Fruit fly (Drosophila melanogaster) whole organism, embryonic: ENCODE measurements around the gene CG5715.

Experiments used
- ATbp ChIP-seq: fragments of 200-800 bp; sonication (Bioruptor generic); optimal IDR thresholded peaks from 2 replicates; lab custom pipeline; 2017; ENCODE audit warnings: missing biosample characterization, mild to moderate bottlenecking, missing genetic modification characterization, missing genetic modification reagents
- Atf6 ChIP-seq: fragments of 200-800 bp; sonication (Bioruptor generic); IDR thresholded peaks from 2 replicates; pipeline ENCODE4 v1.3.6; 2022; ENCODE audit warnings: missing biosample characterization, missing genetic modification characterization
- Blimp-1 ChIP-seq: fragments of 200-800 bp; sonication (Bioruptor generic); optimal IDR thresholded peaks from 3 replicates; lab custom pipeline; 2018; ENCODE audit warnings: missing biosample characterization, missing genetic modification characterization, mild to moderate bottlenecking, moderate library complexity, missing genetic modification reagents
- CG10565 ChIP-seq: fragments of 200-800 bp; sonication (Bioruptor generic); optimal IDR thresholded peaks from 3 replicates; lab custom pipeline; 2016; ENCODE audit warnings: missing biosample characterization, mild to moderate bottlenecking, missing genetic modification characterization
- CG11456 ChIP-seq: fragments of 200-800 bp; sonication (Bioruptor generic); IDR thresholded peaks from 3 replicates; pipeline ENCODE4 v1.3.6; 2022; ENCODE audit warnings: missing biosample characterization, missing genetic modification characterization
- CG11695 ChIP-seq: fragments of 200-800 bp; sonication (Bioruptor generic); IDR thresholded peaks from 3 replicates; pipeline ENCODE4 v1.3.6; 2022; ENCODE audit warnings: missing biosample characterization, missing genetic modification characterization
- CG12744 ChIP-seq: fragments of 200-800 bp; sonication (Bioruptor generic); optimal IDR thresholded peaks from 2 replicates; lab custom pipeline; 2016; ENCODE audit warnings: missing biosample characterization, missing genetic modification characterization
- CG13123 ChIP-seq: fragments of 200-800 bp; sonication (Bioruptor generic); optimal IDR thresholded peaks from 2 replicates; lab custom pipeline; 2016; ENCODE audit warnings: missing biosample characterization, missing genetic modification characterization
- CG14710 ChIP-seq: fragments of 200-800 bp; sonication (Bioruptor generic); optimal IDR thresholded peaks from 3 replicates; lab custom pipeline; 2019; ENCODE audit warnings: missing biosample characterization, mild to moderate bottlenecking, missing genetic modification characterization, moderate library complexity
- CG16779 ChIP-seq: fragments of 200-800 bp; sonication (Bioruptor generic); IDR thresholded peaks from 2 replicates; pipeline ENCODE4 v1.3.6; 2022; ENCODE audit warnings: missing biosample characterization, missing genetic modification characterization
- CG17802 ChIP-seq: fragments of 200-800 bp; sonication (Bioruptor generic); optimal IDR thresholded peaks from 2 replicates; lab custom pipeline; 2018; ENCODE audit warnings: missing biosample characterization, mild to moderate bottlenecking, missing genetic modification characterization, moderate library complexity
- CG3163 ChIP-seq: fragments of 200-800 bp; sonication (Bioruptor generic); optimal IDR thresholded peaks from 3 replicates; lab custom pipeline; 2016; ENCODE audit warnings: missing biosample characterization, missing genetic modification characterization
- CG5953 ChIP-seq: fragments of 200-800 bp; sonication (Bioruptor generic); IDR thresholded peaks from 2 replicates; pipeline ENCODE4 v1.3.6; 2022; ENCODE audit warnings: missing biosample characterization, missing genetic modification characterization
- CG6272 ChIP-seq: fragments of 200-800 bp; sonication (Bioruptor generic); IDR thresholded peaks from 2 replicates; pipeline ENCODE4 v1.3.6; 2022; ENCODE audit warnings: missing biosample characterization, missing genetic modification characterization
- CG6854 ChIP-seq: fragments of 200-800 bp; sonication (Bioruptor generic); optimal IDR thresholded peaks from 3 replicates; lab custom pipeline; 2017; ENCODE audit warnings: missing biosample characterization, mild to moderate bottlenecking, missing genetic modification characterization
- CG7839 ChIP-seq: fragments of 200-800 bp; sonication (Bioruptor generic); optimal IDR thresholded peaks from 3 replicates; lab custom pipeline; 2018; ENCODE audit warnings: missing biosample characterization, mild to moderate bottlenecking, missing genetic modification characterization, moderate library complexity
- CG8290 ChIP-seq, 3 experiments: fragments of 200-800 bp; sonication (Bioruptor generic); optimal IDR thresholded peaks; 2 replicates each; lab custom pipeline; 2016 to 2019; ENCODE audit warnings: missing biosample characterization in 3 of 3, missing genetic modification characterization in 3 of 3, mild to moderate bottlenecking in 2 of 3, moderate library complexity in 1 of 3
- CG8359 ChIP-seq: fragments of 200-800 bp; sonication (Bioruptor generic); optimal IDR thresholded peaks from 2 replicates; lab custom pipeline; 2017; ENCODE audit warnings: missing biosample characterization, mild to moderate bottlenecking, missing genetic modification characterization, borderline replicate concordance
- CG8478 ChIP-seq: fragments of >200 bp; optimal IDR thresholded peaks from 2 replicates; lab custom pipeline; 2018
- CoRest ChIP-seq: fragments of 200-800 bp; sonication (Bioruptor generic); optimal IDR thresholded peaks from 3 replicates; lab custom pipeline; 2018; ENCODE audit warnings: missing biosample characterization, mild to moderate bottlenecking, missing genetic modification characterization, moderate library complexity
- Dip3 ChIP-seq: fragments of 200-800 bp; sonication (Bioruptor generic); optimal IDR thresholded peaks from 3 replicates; lab custom pipeline; 2016; ENCODE audit warnings: missing biosample characterization, missing genetic modification characterization
- GATAe ChIP-seq: fragments of 200-800 bp; sonication (Bioruptor generic); conservative IDR thresholded peaks from 2 replicates; pipeline ENCODE4 v1.3.6; 2022; ENCODE audit warnings: missing biosample characterization, missing genetic modification characterization
- Gsc ChIP-seq: fragments of 200-800 bp; sonication (Bioruptor generic); IDR thresholded peaks from 2 replicates; pipeline ENCODE4 v1.3.6; 2022; ENCODE audit warnings: missing biosample characterization, missing genetic modification characterization
- H15 ChIP-seq: fragments of 200-800 bp; sonication (Bioruptor generic); IDR thresholded peaks from 3 replicates; pipeline ENCODE4 v1.3.6; 2022; ENCODE audit warnings: missing biosample characterization, missing genetic modification characterization
- Hey ChIP-seq: fragments of 200-800 bp; sonication (Bioruptor generic); optimal IDR thresholded peaks from 3 replicates; lab custom pipeline; 2018; ENCODE audit warnings: missing biosample characterization, mild to moderate bottlenecking, missing genetic modification characterization
- Lim3 ChIP-seq: fragments of 200-800 bp; sonication (Bioruptor generic); IDR thresholded peaks from 2 replicates; pipeline ENCODE4 v1.3.6; 2022; ENCODE audit warnings: missing biosample characterization, missing genetic modification characterization
- Ravus ChIP-seq: fragments of 200-800 bp; sonication (Bioruptor generic); IDR thresholded peaks from 2 replicates; pipeline ENCODE4 v1.3.6; 2022; ENCODE audit warnings: missing biosample characterization, missing genetic modification characterization
- Scr ChIP-seq: fragments of 200-800 bp; sonication (Bioruptor generic); IDR thresholded peaks from 2 replicates; pipeline ENCODE4 v1.3.6; 2022; ENCODE audit warnings: missing biosample characterization, missing genetic modification characterization; ENCODE audit not compliant: partially characterized antibody
- Sry-β ChIP-seq: fragments of 200-800 bp; sonication (Bioruptor generic); optimal IDR thresholded peaks from 2 replicates; lab custom pipeline; 2018; ENCODE audit warnings: missing biosample characterization, mild to moderate bottlenecking, missing genetic modification characterization, moderate library complexity
- Xrp1 ChIP-seq: fragments of 200-800 bp; sonication (Bioruptor generic); IDR thresholded peaks from 2 replicates; pipeline ENCODE4 v1.3.6; 2022; ENCODE audit warnings: missing biosample characterization, missing genetic modification characterization
- ab ChIP-seq: fragments of 200-800 bp; sonication (Bioruptor generic); optimal IDR thresholded peaks from 2 replicates; lab custom pipeline; 2016; ENCODE audit warnings: missing biosample characterization, missing genetic modification characterization
- bsh ChIP-seq, 2 experiments: fragments of 200-800 bp; sonication (Bioruptor generic); optimal IDR thresholded peaks; 2 replicates each; lab custom pipeline; 2017 to 2018; ENCODE audit warnings: mild to moderate bottlenecking in 2 of 2, missing biosample characterization in 2 of 2, missing genetic modification characterization in 2 of 2, moderate library complexity in 1 of 2
- btn ChIP-seq: fragments of 200-800 bp; sonication (Bioruptor generic); optimal IDR thresholded peaks from 2 replicates; lab custom pipeline; 2016; ENCODE audit warnings: missing biosample characterization, missing genetic modification characterization
- danr ChIP-seq: fragments of 200-800 bp; sonication (Bioruptor generic); IDR thresholded peaks from 2 replicates; pipeline ENCODE4 v1.3.6; 2022; ENCODE audit warnings: missing biosample characterization, missing genetic modification characterization
- ewg ChIP-seq: fragments of 200-800 bp; sonication (Bioruptor generic); optimal IDR thresholded peaks from 3 replicates; lab custom pipeline; 2017; ENCODE audit warnings: mild to moderate bottlenecking, missing biosample characterization, missing genetic modification reagents, missing genetic modification characterization
- fd3F ChIP-seq: fragments of 200-800 bp; sonication (Bioruptor generic); optimal IDR thresholded peaks from 2 replicates; lab custom pipeline; 2018; ENCODE audit warnings: missing biosample characterization, mild to moderate bottlenecking, missing genetic modification characterization, moderate library complexity
- ftz-f1 ChIP-seq: fragments of 200-800 bp; sonication (Bioruptor generic); optimal IDR thresholded peaks from 2 replicates; lab custom pipeline; 2016; ENCODE audit warnings: missing biosample characterization, missing genetic modification characterization
- gce ChIP-seq: fragments of 200-800 bp; sonication (Bioruptor generic); IDR thresholded peaks from 3 replicates; pipeline ENCODE4 v1.3.6; 2022; ENCODE audit warnings: missing biosample characterization, missing genetic modification characterization
- her ChIP-seq: fragments of 200-800 bp; sonication (Bioruptor generic); optimal IDR thresholded peaks from 2 replicates; lab custom pipeline; 2016; ENCODE audit warnings: missing biosample characterization, missing genetic modification characterization
- inv ChIP-seq: fragments of 200-800 bp; sonication (Bioruptor generic); IDR thresholded peaks from 2 replicates; pipeline ENCODE4 v1.3.6; 2022; ENCODE audit warnings: missing biosample characterization, missing genetic modification characterization; ENCODE audit not compliant: partially characterized antibody
- klu ChIP-seq: fragments of 200-800 bp; sonication (Bioruptor generic); IDR thresholded peaks from 2 replicates; pipeline ENCODE4 v1.3.6; 2022; ENCODE audit warnings: missing biosample characterization, missing genetic modification characterization
- lmd ChIP-seq: fragments of 200-800 bp; sonication (Bioruptor generic); IDR thresholded peaks from 2 replicates; pipeline ENCODE4 v1.3.6; 2022; ENCODE audit warnings: missing biosample characterization, missing genetic modification characterization
- pb ChIP-seq: fragments of 200-800 bp; sonication (Bioruptor generic); optimal IDR thresholded peaks from 3 replicates; lab custom pipeline; 2016; ENCODE audit warnings: missing biosample characterization, missing genetic modification characterization
- shn ChIP-seq: fragments of 200-800 bp; sonication (Bioruptor generic); optimal IDR thresholded peaks from 3 replicates; lab custom pipeline; 2016; ENCODE audit warnings: missing biosample characterization, missing genetic modification characterization
- slp2 ChIP-seq: fragments of 200-800 bp; sonication (Bioruptor generic); optimal IDR thresholded peaks from 2 replicates; lab custom pipeline; 2016; ENCODE audit warnings: missing biosample characterization, missing genetic modification characterization
- tgo ChIP-seq: fragments of 200-800 bp; sonication (Bioruptor generic); IDR thresholded peaks from 3 replicates; pipeline ENCODE4 v1.3.6; 2022; ENCODE audit warnings: missing biosample characterization, missing genetic modification characterization
- trh ChIP-seq: fragments of 200-800 bp; sonication (Bioruptor generic); optimal IDR thresholded peaks from 2 replicates; lab custom pipeline; 2016; ENCODE audit warnings: missing biosample characterization, missing genetic modification characterization
- tx ChIP-seq: fragments of 200-800 bp; sonication (Bioruptor generic); optimal IDR thresholded peaks from 2 replicates; lab custom pipeline; 2016; ENCODE audit warnings: missing biosample characterization, missing genetic modification characterization
- z ChIP-seq: fragments of 200-800 bp; sonication (Bioruptor generic); IDR thresholded peaks from 3 replicates; pipeline ENCODE4 v1.3.6; 2022; ENCODE audit warnings: missing biosample characterization, missing genetic modification characterization

The CG5715 gene

dm6 chr3R:24276104-24277008 is 17.8 kb downstream of the CG5715 start, which contains the start of gene Orct (continued):
- TF ChIP-seq CG13123 (GFP tag; lab: Kevin White, UChicago) (no peak), CG14710 (peak; percentile 44), Sry-β (GFP tag; lab: Kevin White, UChicago) (peak; percentile 7), CG16779 (no peak), inv (GFP tag; lab: Robert Waterston, UW) (no peak), CG3163 (GFP tag; lab: Kevin White, UChicago) (peak; percentile 66), CG5953 (GFP tag; lab: Robert Waterston, UW) (no peak), CG8359 (GFP tag; lab: Kevin White, UChicago) (peak; percentile 46), CG11695 (peak; percentile 72), tx (GFP tag; lab: Kevin White, UChicago) (peak; percentile 47), ewg (peak; percentile 45), CoRest (tag; lab: Kevin White, UChicago) (peak; percentile 88), CG10565 (GFP tag; lab: Kevin White, UChicago) (no peak), CG7839 (tag; lab: Kevin White, UChicago) (peak; percentile 84), her (GFP tag; lab: Kevin White, UChicago) (peak; percentile 40), klu (GFP tag; lab: Robert Waterston, UW) (peak; percentile 70), Scr (GFP tag; lab: Robert Waterston, UW) (no peak), ftz-f1 (GFP tag; lab: Kevin White, UChicago) (peak; percentile 9), CG11456 (peak; percentile 69; the same call in 2 of the 3 replicates), CG8478 (lab: Kevin White, UChicago) (no peak), fd3F (GFP tag; lab: Kevin White, UChicago) (peak; percentile 74), Gsc (GFP tag; lab: Robert Waterston, UW) (no peak), Xrp1 (GFP tag; lab: Robert Waterston, UW) (peak; percentile 49), shn (peak; percentile 65), Ravus (peak; percentile 16), slp2 (peak; percentile 41), pb (GFP tag; lab: Kevin White, UChicago) (no peak), ab (GFP tag; lab: Kevin White, UChicago) (peak; percentile 15), Blimp-1 (peak; percentile 60), lmd (GFP tag; lab: Robert Waterston, UW) (peak; percentile 76), bsh (GFP tag; optimal IDR thresholded peaks at IDR 0.05; lab: Kevin White, UChicago) (peak in 1 of 2 experiments; percentile 68), Dip3 (GFP tag; lab: Kevin White, UChicago) (peak; percentile 74), danr (GFP tag; lab: Robert Waterston, UW) (no peak), tgo (GFP tag; lab: Robert Waterston, UW) (peak; percentile 70), gce (GFP tag; lab: Robert Waterston, UW) (no peak), GATAe (GFP tag; lab: Robert Waterston, UW) (peak; percentile 85), Lim3 (GFP tag; lab: Robert Waterston, UW) (no peak), Atf6 (peak; percentile 65), CG17802 (tag; lab: Kevin White, UChicago) (no peak), z (GFP tag; lab: Robert Waterston, UW) (no peak), CG6272 (GFP tag; lab: Robert Waterston, UW) (peak; percentile 53), CG12744 (GFP tag; lab: Kevin White, UChicago) (peak; percentile 32), ATbp (peak; percentile 62), CG8290 (GFP tag; optimal IDR thresholded peaks at IDR 0.05; lab: Kevin White, UChicago) (no peak), CG8290 (tag; optimal IDR thresholded peaks at IDR 0.05; lab: Kevin White, UChicago) (peak in 1 of 2 experiments; percentile 60), H15 (GFP tag; lab: Robert Waterston, UW) (no peak), CG6854 (GFP tag; lab: Kevin White, UChicago) (peak; percentile 77), Hey (tag; lab: Kevin White, UChicago) (peak; percentile 63), trh (GFP tag; lab: Kevin White, UChicago) (no peak), btn (GFP tag; lab: Kevin White, UChicago) (no peak)
